Worm (Caenorhabditis elegans) whole organism, late embryonic: ENCODE data around the gene srw-98.

Experiments
- elt-2 ChIP-seq: sonication (generic microtip); optimal IDR thresholded peaks from 2 replicates; lab custom pipeline; 2016; ENCODE audit warnings: missing genetic modification reagents, missing genetic modification characterization, missing compliant biosample characterization
- hlh-15 ChIP-seq: sonication (generic microtip); optimal IDR thresholded peaks from 2 replicates; lab custom pipeline; 2016; ENCODE audit warnings: missing genetic modification characterization, missing compliant biosample characterization
- pag-3 ChIP-seq: sonication (generic microtip); optimal IDR thresholded peaks from 2 replicates; lab custom pipeline; 2016; ENCODE audit warnings: missing compliant biosample characterization, missing genetic modification characterization, borderline replicate concordance

DNA sequence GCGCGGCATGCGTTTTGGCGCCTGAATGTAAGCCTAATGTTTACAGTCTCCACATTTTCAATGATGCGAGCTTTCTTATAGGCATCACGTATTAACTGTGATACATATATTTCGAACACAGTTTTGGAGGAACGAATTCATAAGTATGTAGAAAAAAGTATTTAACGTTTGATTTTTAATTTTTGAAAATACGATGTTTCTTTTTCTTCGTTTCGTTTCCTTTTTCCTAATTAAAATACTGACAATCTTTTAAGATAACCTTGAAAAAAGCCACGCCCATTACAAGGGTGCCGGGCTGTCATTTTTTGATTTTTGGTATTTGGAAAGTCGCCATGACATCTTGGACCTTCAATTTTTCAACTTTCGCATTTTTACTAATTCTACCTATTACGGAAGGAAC lies 13.2 kb downstream of the srw-98 start, which contains the start of gene K04F1.9:
- TF ChIP-seq hlh-15 (no peak), pag-3 (tag; lab: Kevin White, UChicago) (no peak), elt-2 (tag; lab: Kevin White, UChicago) (no peak)
